Worm (Caenorhabditis elegans): ENCODE data around the gene acp-2.
A peak's percentile ranks its signal among the peaks of the same experiment; 100 is the strongest.
"Not testable (repeated sequence)": the region's sequence is repeated elsewhere in the genome, so short reads cannot be mapped to it uniquely, and the experiment has no call there.

- TF ChIP-seq F49E8.2 (tag; optimal IDR thresholded peaks at IDR 0.05; ENCODE audit: insufficient read depth); tbp1 (GFP tag; optimal IDR thresholded peaks at IDR 0.05); F10E7.11 (tag; optimal IDR thresholded peaks at IDR 0.05); pha-4 (tag; optimal IDR thresholded peaks at IDR 0.05): not testable (repeated sequence)
- TF ChIP-seq snpc-4 (GFP tag; optimal IDR thresholded peaks at IDR 0.05) (peak; percentile 33), snpc-4 (tag; optimal IDR thresholded peaks at IDR 0.05) (peak in 2 of 4 experiments; percentile 55 to 85)
Measured at ce11 chrII:8432949-8433348, 1.1 kb upstream of the acp-2 start.
